Worm (Caenorhabditis elegans) whole organism, L4 larva: ENCODE results near the gene kcc-2.

ENCODE experiments used
- F49E8.2 ChIP-seq: sonication (generic microtip); optimal IDR thresholded peaks from 2 replicates; lab custom pipeline; 2016; ENCODE audit warnings: missing compliant biosample characterization, mild to moderate bottlenecking, missing genetic modification characterization, borderline replicate concordance
- ama-1 ChIP-seq: fragments of 150-350 bp; optimal IDR thresholded peaks from 2 replicates; lab custom pipeline; 2014; ENCODE audit warnings: inconsistent platforms, mixed read lengths
- dmd-8 ChIP-seq: fragments of 200-800 bp; sonication (Bioruptor generic); IDR thresholded peaks from 2 replicates; pipeline ENCODE4 v1.3.6; 2022; ENCODE audit warnings: missing genetic modification characterization, missing compliant biosample characterization
- dpl-1 ChIP-seq: fragments of 150-350 bp; optimal IDR thresholded peaks from 2 replicates; lab custom pipeline; 2014; ENCODE audit warnings: missing biosample characterization, missing genetic modification reagents, missing genetic modification characterization
- dve-1 ChIP-seq: sonication (generic microtip); optimal IDR thresholded peaks from 2 replicates; lab custom pipeline; 2017; ENCODE audit warnings: antibody characterized with exemption, mild to moderate bottlenecking, missing genetic modification characterization, missing compliant biosample characterization; ENCODE audit not compliant: insufficient read depth
- hlh-11 ChIP-seq: fragments of 200-800 bp; sonication (Bioruptor generic); optimal IDR thresholded peaks from 2 replicates; lab custom pipeline; 2018; ENCODE audit warnings: mild to moderate bottlenecking, missing genetic modification characterization, missing compliant biosample characterization
- snpc-4 ChIP-seq: fragments of 150-350 bp; optimal IDR thresholded peaks from 2 replicates; lab custom pipeline; 2014; ENCODE audit warnings: missing biosample characterization, missing genetic modification characterization
- ztf-11 ChIP-seq: fragments of 150-350 bp; optimal IDR thresholded peaks from 2 replicates; lab custom pipeline; 2014; ENCODE audit warnings: missing biosample characterization, missing genetic modification characterization

ce11 chrIV:6035113-6035512, 5.7 kb upstream of the kcc-2 start:
- TF ChIP-seq F49E8.2 (tag; lab: Kevin White, UChicago) (no peak), ama-1 (lab: Kevin White, UChicago) (no peak), ztf-11 (tag; lab: Kevin White, UChicago) (no peak), dmd-8 (GFP tag; lab: Robert Waterston, UW) (no peak), dpl-1 (GFP tag; lab: Kevin White, UChicago) (no peak), hlh-11 (no peak), snpc-4 (tag; lab: Kevin White, UChicago) (no peak), dve-1 (tag; lab: Kevin White, UChicago) (no peak)
